Worm (Caenorhabditis elegans) whole organism, mixed stage, embryonic: ENCODE results near the gene F08G12.1.

Experiments used
- bed-3 ChIP-seq: fragments of 200-800 bp; sonication (Bioruptor generic); optimal IDR thresholded peaks from 3 replicates; lab custom pipeline; 2018; ENCODE audit warnings: mild to moderate bottlenecking, missing genetic modification characterization, moderate library complexity, missing compliant biosample characterization
- blmp-1 ChIP-seq: fragments of 150-350 bp; optimal IDR thresholded peaks from 2 replicates; lab custom pipeline; 2014; ENCODE audit warnings: missing biosample characterization, missing genetic modification characterization
- ceh-39 ChIP-seq: fragments of 150-350 bp; optimal IDR thresholded peaks from 2 replicates; lab custom pipeline; 2014; ENCODE audit warnings: missing biosample characterization, missing genetic modification characterization
- ceh-43 ChIP-seq: fragments of 200-800 bp; sonication (Bioruptor generic); optimal IDR thresholded peaks from 2 replicates; lab custom pipeline; 2018; ENCODE audit warnings: mild to moderate bottlenecking, missing genetic modification characterization, moderate library complexity, missing compliant biosample characterization
- ceh-83 ChIP-seq: fragments of 200-800 bp; sonication (Bioruptor generic); optimal IDR thresholded peaks from 2 replicates; lab custom pipeline; 2018; ENCODE audit warnings: mild to moderate bottlenecking, missing genetic modification characterization, missing compliant biosample characterization
- ces-1 ChIP-seq: fragments of 150-350 bp; optimal IDR thresholded peaks from 2 replicates; lab custom pipeline; 2014; ENCODE audit warnings: missing biosample characterization, missing genetic modification reagents, missing genetic modification characterization
- cnd-1 ChIP-seq: fragments of 200-800 bp; sonication (Bioruptor generic); optimal IDR thresholded peaks from 2 replicates; lab custom pipeline; 2018; ENCODE audit warnings: mild to moderate bottlenecking, missing genetic modification characterization, missing compliant biosample characterization
- drap-1 ChIP-seq: fragments of 200-800 bp; sonication (Bioruptor generic); optimal IDR thresholded peaks from 3 replicates; lab custom pipeline; 2018; ENCODE audit warnings: mild to moderate bottlenecking, missing genetic modification characterization, missing compliant biosample characterization
- elt-1 ChIP-seq: sonication (generic microtip); optimal IDR thresholded peaks from 2 replicates; lab custom pipeline; 2017; ENCODE audit warnings: missing genetic modification characterization, mild to moderate bottlenecking, missing compliant biosample characterization, antibody characterized with exemption, moderate library complexity, borderline replicate concordance; ENCODE audit not compliant: insufficient read depth
- elt-3 ChIP-seq: fragments of 150-350 bp; optimal IDR thresholded peaks from 2 replicates; lab custom pipeline; 2014; ENCODE audit warnings: missing biosample characterization, missing genetic modification characterization
- flh-1 ChIP-seq: fragments of 200-800 bp; sonication (Bioruptor generic); optimal IDR thresholded peaks from 2 replicates; lab custom pipeline; 2018; ENCODE audit warnings: mild to moderate bottlenecking, missing genetic modification characterization, moderate library complexity, missing compliant biosample characterization
- ham-2 ChIP-seq: fragments of 200-800 bp; sonication (Bioruptor generic); optimal IDR thresholded peaks from 2 replicates; lab custom pipeline; 2018; ENCODE audit warnings: mild to moderate bottlenecking, missing genetic modification characterization, missing compliant biosample characterization
- hlh-1 ChIP-seq: fragments of 150-350 bp; optimal IDR thresholded peaks from 2 replicates; lab custom pipeline; 2014; ENCODE audit warnings: missing biosample characterization, missing genetic modification reagents, missing genetic modification characterization
- lin-13 ChIP-seq: fragments of 150-350 bp; optimal IDR thresholded peaks from 2 replicates; lab custom pipeline; 2014; ENCODE audit warnings: missing biosample characterization, missing genetic modification characterization
- lin-32 ChIP-seq: fragments of 200-800 bp; sonication (Bioruptor generic); optimal IDR thresholded peaks from 2 replicates; lab custom pipeline; 2018; ENCODE audit warnings: mild to moderate bottlenecking, missing genetic modification characterization, missing compliant biosample characterization
- lsy-2 ChIP-seq: fragments of 150-350 bp; optimal IDR thresholded peaks from 2 replicates; lab custom pipeline; 2014; ENCODE audit warnings: missing biosample characterization, missing genetic modification characterization
- mab-5 ChIP-seq: fragments of 150-350 bp; optimal IDR thresholded peaks from 2 replicates; lab custom pipeline; 2014; ENCODE audit warnings: missing biosample characterization, missing genetic modification characterization
- mep-1 ChIP-seq: fragments of 150-350 bp; optimal IDR thresholded peaks from 2 replicates; lab custom pipeline; 2017; ENCODE audit warnings: missing biosample characterization, missing genetic modification reagents, missing genetic modification characterization, inconsistent platforms
- mls-2 ChIP-seq: sonication (generic microtip); optimal IDR thresholded peaks from 2 replicates; lab custom pipeline; 2016; ENCODE audit warnings: mild to moderate bottlenecking, missing genetic modification characterization, moderate library complexity, missing compliant biosample characterization
- nhr-12 ChIP-seq: fragments of 150-350 bp; optimal IDR thresholded peaks from 2 replicates; lab custom pipeline; 2014; ENCODE audit warnings: missing biosample characterization, missing genetic modification characterization
- nhr-2 ChIP-seq: fragments of 150-350 bp; optimal IDR thresholded peaks from 2 replicates; lab custom pipeline; 2014; ENCODE audit warnings: missing biosample characterization, missing genetic modification characterization
- nhr-237 ChIP-seq: fragments of 150-350 bp; optimal IDR thresholded peaks from 2 replicates; lab custom pipeline; 2014; ENCODE audit warnings: missing biosample characterization, missing genetic modification characterization
- nhr-28 ChIP-seq: fragments of 150-350 bp; optimal IDR thresholded peaks from 2 replicates; lab custom pipeline; 2014; ENCODE audit warnings: missing biosample characterization, missing genetic modification characterization
- pha-4 ChIP-seq: fragments of 150-350 bp; optimal IDR thresholded peaks from 2 replicates; lab custom pipeline; 2018; ENCODE audit warnings: missing biosample characterization, missing genetic modification reagents, missing genetic modification characterization
- sem-2 ChIP-seq: fragments of 200-800 bp; sonication (Bioruptor generic); optimal IDR thresholded peaks from 2 replicates; lab custom pipeline; 2018; ENCODE audit warnings: mild to moderate bottlenecking, missing genetic modification characterization, missing compliant biosample characterization
- snpc-4 ChIP-seq: fragments of 150-350 bp; optimal IDR thresholded peaks from 2 replicates; lab custom pipeline; 2014; ENCODE audit warnings: missing biosample characterization, missing genetic modification characterization
- tbx-8 ChIP-seq: fragments of 200-800 bp; sonication (Bioruptor generic); optimal IDR thresholded peaks from 2 replicates; lab custom pipeline; 2018; ENCODE audit warnings: mild to moderate bottlenecking, missing genetic modification characterization, moderate library complexity, missing compliant biosample characterization
- unc-120 ChIP-seq: sonication (generic microtip); optimal IDR thresholded peaks from 2 replicates; lab custom pipeline; 2017; ENCODE audit warnings: missing genetic modification characterization, missing compliant biosample characterization; ENCODE audit not compliant: poor library complexity, severe bottlenecking
- unc-39 ChIP-seq: fragments of 150-350 bp; optimal IDR thresholded peaks from 2 replicates; lab custom pipeline; 2014; ENCODE audit warnings: missing biosample characterization, missing genetic modification characterization
- unc-62 ChIP-seq: fragments of 150-350 bp; optimal IDR thresholded peaks from 2 replicates; lab custom pipeline; 2014; ENCODE audit warnings: missing biosample characterization, missing genetic modification reagents, missing genetic modification characterization
- zip-8 ChIP-seq: fragments of 150-350 bp; optimal IDR thresholded peaks from 2 replicates; lab custom pipeline; 2014; ENCODE audit warnings: missing biosample characterization, missing genetic modification characterization
- ztf-11 ChIP-seq: fragments of 150-350 bp; optimal IDR thresholded peaks from 2 replicates; lab custom pipeline; 2014; ENCODE audit warnings: missing biosample characterization, missing genetic modification characterization

F08G12.1 gene

DNA sequence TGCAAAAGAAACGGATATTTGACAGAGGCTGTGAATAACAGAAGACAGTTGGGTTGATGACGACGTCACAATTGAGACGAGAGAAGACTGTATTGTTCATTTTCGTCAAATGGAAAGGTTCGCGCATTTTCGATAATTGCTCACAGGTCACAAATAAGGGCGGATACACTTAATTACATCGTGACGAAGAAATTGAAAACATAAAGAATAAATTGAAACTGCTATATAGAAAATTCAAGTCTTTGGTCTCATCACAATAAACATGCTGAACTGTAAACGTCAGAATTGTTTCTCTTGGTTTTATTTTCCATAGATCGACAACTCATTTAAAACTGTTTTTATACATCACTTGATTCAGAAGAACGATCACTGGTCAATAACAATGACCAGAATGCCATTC, 21.2 kb upstream of the F08G12.1 start, which contains the start of gene ZK455.5:
TSS of gene ZK455.5 (minus strand) at position 101 of the 400 bp plus-strand sequence.
- TF ChIP-seq drap-1 (GFP tag; lab: Kevin White, UChicago) = no peak
- no peak for TF ChIP-seq flh-1 (GFP tag; lab: Kevin White, UChicago)
- no peak for TF ChIP-seq elt-3
- TF ChIP-seq snpc-4 (tag; lab: Kevin White, UChicago) = no peak
- TF ChIP-seq ceh-83 (GFP tag; lab: Kevin White, UChicago) = no peak
- no peak for TF ChIP-seq sem-2 (GFP tag; lab: Kevin White, UChicago)
- TF ChIP-seq unc-120 (tag; lab: Kevin White, UChicago) = no peak
- no peak for TF ChIP-seq nhr-237
- no peak for TF ChIP-seq cnd-1 (tag; lab: Kevin White, UChicago)
- TF ChIP-seq elt-1 = no peak
- no peak for TF ChIP-seq nhr-2
- TF ChIP-seq nhr-28 (tag; lab: Kevin White, UChicago) = no peak
- TF ChIP-seq unc-62 (GFP tag; lab: Kevin White, UChicago) = no peak
- TF ChIP-seq ceh-43 (GFP tag; lab: Kevin White, UChicago) = no peak
- TF ChIP-seq lin-32 (GFP tag; lab: Kevin White, UChicago) = no peak
- no peak for TF ChIP-seq lsy-2 (tag; lab: Kevin White, UChicago)

DNA sequence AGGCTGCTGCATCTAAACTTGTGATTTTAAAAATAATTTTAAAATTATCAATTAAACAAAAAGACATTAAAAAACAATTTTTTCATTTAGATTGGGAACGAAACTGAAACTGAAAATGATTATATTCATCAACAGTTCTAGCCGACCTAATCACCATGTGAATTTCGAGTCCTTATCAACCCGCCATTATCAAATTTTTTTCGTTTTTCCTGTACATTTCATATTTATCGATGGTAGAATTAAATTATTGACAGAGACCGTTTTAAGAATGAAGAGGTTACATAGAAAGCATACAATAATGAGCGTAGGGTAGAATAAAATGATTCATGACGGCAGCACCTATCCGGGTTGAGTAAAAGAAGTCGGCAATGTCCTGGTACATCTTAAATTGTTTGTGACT, 18.6 kb upstream of the F08G12.1 start, which contains the start of gene asm-2:
TSS of gene asm-2 (minus strand) at position 12 of the 400 bp plus-strand sequence.
- no peak for TF ChIP-seq mab-5 (tag; lab: Kevin White, UChicago)
- no peak for TF ChIP-seq bed-3 (GFP tag; lab: Kevin White, UChicago)
- no peak for TF ChIP-seq ces-1 (GFP tag; lab: Kevin White, UChicago)
- TF ChIP-seq ztf-11 (tag; lab: Kevin White, UChicago) = no peak
- no peak for TF ChIP-seq drap-1 (GFP tag; lab: Kevin White, UChicago)
- TF ChIP-seq unc-120 (tag; lab: Kevin White, UChicago) = no peak

DNA sequence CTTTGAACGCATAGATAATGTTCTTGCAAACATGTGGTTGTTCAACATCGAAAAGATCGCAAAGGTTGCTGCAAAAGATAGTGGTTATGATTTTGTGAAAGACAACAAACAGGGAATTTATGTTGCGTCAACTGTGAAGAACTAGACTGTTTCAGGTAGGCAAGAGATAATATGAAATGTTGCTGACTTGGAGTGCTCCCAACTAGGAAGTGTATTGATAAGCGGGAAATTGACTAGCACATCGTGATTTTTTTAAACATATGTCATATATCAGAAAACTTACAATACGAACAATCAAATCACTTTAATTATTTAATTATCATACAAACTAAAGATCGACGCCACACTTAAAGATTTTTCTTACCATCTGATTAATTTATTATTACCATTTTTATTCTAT, 17.6 kb upstream of the F08G12.1 start:
- no peak for TF ChIP-seq pha-4 (tag; lab: Kevin White, UChicago)
- TF ChIP-seq unc-62 (GFP tag; lab: Kevin White, UChicago) = no peak
- no peak for TF ChIP-seq ham-2
- no peak for TF ChIP-seq unc-120 (tag; lab: Kevin White, UChicago)
- TF ChIP-seq, all 35 proteins: peak for 0

DNA sequence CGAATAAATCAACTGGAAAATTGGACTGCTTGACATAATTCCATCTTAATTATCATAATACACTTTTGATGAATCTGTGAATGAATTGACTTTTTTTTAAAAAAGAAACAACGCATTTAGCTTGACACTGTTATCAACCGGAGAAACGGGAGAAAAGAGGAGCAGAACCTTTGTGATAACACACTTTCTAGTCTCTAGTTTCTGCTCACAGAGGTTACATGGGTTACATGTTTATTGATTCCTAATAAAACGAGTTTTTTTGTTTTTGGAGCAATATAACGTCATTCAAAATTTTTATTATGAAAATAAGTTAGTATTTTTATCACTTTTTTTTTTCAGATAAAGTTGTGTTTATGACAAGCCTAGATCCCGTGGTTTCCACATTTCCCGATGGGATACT, 12.3 kb upstream of the F08G12.1 start, which contains the start of gene hizr-1:
TSS of gene hizr-1 (plus strand) at position 340 of the 400 bp plus-strand sequence.
- TF ChIP-seq ceh-39 (tag; lab: Kevin White, UChicago) (no peak), cnd-1 (tag; lab: Kevin White, UChicago) (no peak), nhr-28 (tag; lab: Kevin White, UChicago) (no peak), blmp-1 (tag; lab: Kevin White, UChicago) (no peak), nhr-2 (no peak), tbx-8 (GFP tag; lab: Kevin White, UChicago) (no peak), unc-62 (GFP tag; lab: Kevin White, UChicago) (no peak), elt-1 (no peak), drap-1 (GFP tag; lab: Kevin White, UChicago) (no peak), ceh-83 (GFP tag; lab: Kevin White, UChicago) (no peak), mls-2 (no peak), nhr-12 (no peak), lin-13 (no peak), flh-1 (GFP tag; lab: Kevin White, UChicago) (no peak), lsy-2 (tag; lab: Kevin White, UChicago) (no peak)
- TF ChIP-seq, all 35 proteins: peak for 0

DNA sequence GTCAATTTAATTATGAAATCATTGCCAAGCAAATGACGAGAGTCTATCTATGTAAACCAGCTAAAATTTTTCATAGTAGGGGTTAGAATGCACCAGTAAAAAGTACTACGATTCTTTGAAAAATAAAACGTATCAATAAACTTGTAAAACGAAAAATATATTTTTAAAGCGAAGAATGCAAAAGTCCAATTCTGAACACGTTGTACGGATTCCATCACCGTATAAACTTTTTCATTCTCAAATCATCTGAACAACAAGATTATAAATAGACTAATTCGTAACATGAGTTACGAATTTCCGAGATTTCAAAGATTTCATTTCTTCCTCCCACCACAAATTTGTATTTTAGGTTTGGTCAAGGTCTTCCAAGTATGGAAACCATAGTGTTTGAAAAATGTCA, 11.1 kb upstream of the F08G12.1 start, which contains the start of gene nlp-57:
TSS of gene nlp-57 (plus strand) at position 301 of the 400 bp plus-strand sequence.
- TF ChIP-seq mls-2 = no peak
- no peak for TF ChIP-seq ceh-83 (GFP tag; lab: Kevin White, UChicago)
- no peak for TF ChIP-seq ztf-11 (tag; lab: Kevin White, UChicago)
- no peak for TF ChIP-seq zip-8 (tag; lab: Kevin White, UChicago)
- TF ChIP-seq unc-120 (tag; lab: Kevin White, UChicago) = no peak
- TF ChIP-seq unc-62 (GFP tag; lab: Kevin White, UChicago) = no peak
- no peak for TF ChIP-seq unc-39 (tag; lab: Kevin White, UChicago)
- TF ChIP-seq pha-4 (tag; lab: Kevin White, UChicago) = no peak
- TF ChIP-seq lin-13 = no peak
- no peak for TF ChIP-seq flh-1 (GFP tag; lab: Kevin White, UChicago)
- TF ChIP-seq hlh-1 (tag; lab: Kevin White, UChicago) = no peak
- no peak for TF ChIP-seq ham-2
- no peak for TF ChIP-seq sem-2 (GFP tag; lab: Kevin White, UChicago)
- TF ChIP-seq ces-1 (GFP tag; lab: Kevin White, UChicago) = no peak
- no peak for TF ChIP-seq mep-1
- TF ChIP-seq blmp-1 (tag; lab: Kevin White, UChicago) = no peak
- TF ChIP-seq nhr-237 = no peak
- no peak for TF ChIP-seq snpc-4 (tag; lab: Kevin White, UChicago)
- no peak for TF ChIP-seq lin-32 (GFP tag; lab: Kevin White, UChicago)
